Worm (Caenorhabditis elegans) whole organism, young adult: ENCODE results near the gene ify-1.

Experiments used
- B0336.3 ChIP-seq: fragments of 200-800 bp; sonication (Bioruptor generic); IDR thresholded peaks from 2 replicates; pipeline ENCODE4 v1.3.6; 2022; ENCODE audit warnings: missing genetic modification characterization, missing compliant biosample characterization
- C06A6.2 ChIP-seq: fragments of 200-800 bp; sonication (Bioruptor generic); conservative IDR thresholded peaks from 2 replicates; pipeline ENCODE4 v1.3.6; 2022; ENCODE audit warnings: missing genetic modification characterization, missing compliant biosample characterization
- F23B12.7 ChIP-seq: sonication (generic microtip); optimal IDR thresholded peaks from 2 replicates; lab custom pipeline; 2017; ENCODE audit warnings: missing genetic modification characterization, mild to moderate bottlenecking, missing compliant biosample characterization, antibody characterized with exemption, moderate library complexity; ENCODE audit not compliant: insufficient read depth
- F57C9.4 ChIP-seq: sonication (generic microtip); optimal IDR thresholded peaks from 2 replicates; lab custom pipeline; 2017; ENCODE audit warnings: mild to moderate bottlenecking, missing genetic modification characterization, missing compliant biosample characterization
- T07F8.4 ChIP-seq: sonication (generic microtip); optimal IDR thresholded peaks from 2 replicates; lab custom pipeline; 2016; ENCODE audit warnings: mild to moderate bottlenecking, missing genetic modification characterization, moderate library complexity, missing compliant biosample characterization
- aptf-2 ChIP-seq: fragments of 200-800 bp; sonication (Bioruptor generic); conservative IDR thresholded peaks from 2 replicates; pipeline ENCODE4 v1.3.6; 2022; ENCODE audit warnings: missing genetic modification reagents, missing genetic modification characterization, missing compliant biosample characterization
- attf-5 ChIP-seq: fragments of 200-800 bp; sonication (Bioruptor generic); optimal IDR thresholded peaks from 2 replicates; lab custom pipeline; 2018; ENCODE audit warnings: mild to moderate bottlenecking, missing genetic modification characterization, missing compliant biosample characterization
- bed-1 ChIP-seq: fragments of 200-800 bp; sonication (Bioruptor generic); IDR thresholded peaks from 2 replicates; pipeline ENCODE4 v1.3.6; 2022; ENCODE audit warnings: missing genetic modification reagents, missing genetic modification characterization, missing compliant biosample characterization
- bed-2 ChIP-seq: fragments of 200-800 bp; sonication (Bioruptor generic); IDR thresholded peaks from 2 replicates; pipeline ENCODE4 v1.3.6; 2022; ENCODE audit warnings: missing genetic modification reagents, missing genetic modification characterization, missing compliant biosample characterization
- ceh-100 ChIP-seq: fragments of 200-800 bp; sonication (Bioruptor generic); IDR thresholded peaks from 2 replicates; pipeline ENCODE4 v1.3.6; 2022; ENCODE audit warnings: missing genetic modification reagents, missing genetic modification characterization, missing compliant biosample characterization
- dpff-1 ChIP-seq: sonication (generic microtip); optimal IDR thresholded peaks from 2 replicates; lab custom pipeline; 2017; ENCODE audit warnings: mild to moderate bottlenecking, missing genetic modification characterization, missing compliant biosample characterization
- efl-1 ChIP-seq: fragments of 150-350 bp; optimal IDR thresholded peaks from 2 replicates; lab custom pipeline; 2014; ENCODE audit warnings: missing biosample characterization, missing genetic modification reagents, missing genetic modification characterization
- egl-18 ChIP-seq: fragments of 200-800 bp; sonication (Bioruptor generic); IDR thresholded peaks from 2 replicates; pipeline ENCODE4 v1.3.6; 2022; ENCODE audit warnings: missing genetic modification reagents, missing genetic modification characterization, missing compliant biosample characterization
- fkh-3 ChIP-seq: sonication (generic microtip); optimal IDR thresholded peaks from 2 replicates; lab custom pipeline; 2016; ENCODE audit warnings: mild to moderate bottlenecking, missing genetic modification characterization, missing compliant biosample characterization
- hsf-1 ChIP-seq: fragments of 200-800 bp; sonication (Bioruptor generic); IDR thresholded peaks from 2 replicates; pipeline ENCODE4 v1.3.6; 2022; ENCODE audit warnings: missing genetic modification reagents, missing genetic modification characterization, missing compliant biosample characterization
- let-607 ChIP-seq, 2 experiments: fragments of 200-800 bp in 1 of 2; sonication (Bioruptor generic) in 1 of 2; sonication (generic microtip) in 1 of 2; optimal IDR thresholded peaks; 2 replicates each; lab custom pipeline; 2016 to 2018; ENCODE audit warnings: mild to moderate bottlenecking in 2 of 2, missing compliant biosample characterization in 2 of 2, missing genetic modification characterization in 2 of 2, moderate library complexity in 2 of 2, missing genotype in 1 of 2
- lin-26 ChIP-seq: fragments of 200-800 bp; sonication (Bioruptor generic); IDR thresholded peaks from 2 replicates; pipeline ENCODE4 v1.3.6; 2022; ENCODE audit warnings: missing genetic modification reagents, missing genetic modification characterization, missing compliant biosample characterization
- lin-54 ChIP-seq: fragments of 200-800 bp; sonication (Bioruptor generic); optimal IDR thresholded peaks from 2 replicates; lab custom pipeline; 2018; ENCODE audit warnings: mild to moderate bottlenecking, missing genetic modification characterization, missing compliant biosample characterization
- lir-1 ChIP-seq: fragments of 200-800 bp; sonication (Bioruptor generic); conservative IDR thresholded peaks from 2 replicates; pipeline ENCODE4 v1.3.6; 2022; ENCODE audit warnings: missing genetic modification reagents, missing genetic modification characterization, missing compliant biosample characterization
- lsl-1 ChIP-seq: fragments of 200-800 bp; sonication (Bioruptor generic); optimal IDR thresholded peaks from 2 replicates; lab custom pipeline; 2018; ENCODE audit warnings: mild to moderate bottlenecking, missing genetic modification characterization, moderate library complexity, missing compliant biosample characterization
- madf-6 ChIP-seq: fragments of 200-800 bp; sonication (Bioruptor generic); IDR thresholded peaks from 2 replicates; pipeline ENCODE4 v1.3.6; 2022; ENCODE audit warnings: missing genetic modification reagents, missing genetic modification characterization, missing compliant biosample characterization
- madf-8 ChIP-seq: fragments of 200-800 bp; sonication (Bioruptor generic); conservative IDR thresholded peaks from 2 replicates; pipeline ENCODE4 v1.3.6; 2022; ENCODE audit warnings: missing genetic modification reagents, missing genetic modification characterization, missing compliant biosample characterization
- mcd-1 ChIP-seq: fragments of 200-800 bp; sonication (Bioruptor generic); IDR thresholded peaks from 2 replicates; pipeline ENCODE4 v1.3.6; 2022; ENCODE audit warnings: missing genetic modification reagents, missing genetic modification characterization, missing compliant biosample characterization
- mel-28 ChIP-seq: sonication (generic microtip); optimal IDR thresholded peaks from 2 replicates; lab custom pipeline; 2016; ENCODE audit warnings: borderline replicate concordance, mild to moderate bottlenecking, missing genetic modification characterization, missing compliant biosample characterization
- nfya-1 ChIP-seq: sonication (generic microtip); optimal IDR thresholded peaks from 2 replicates; lab custom pipeline; 2017; ENCODE audit warnings: antibody characterized with exemption, missing compliant biosample characterization, missing genetic modification characterization, borderline replicate concordance; ENCODE audit not compliant: insufficient read depth
- nfya-2 ChIP-seq: fragments of 200-800 bp; sonication (Bioruptor generic); IDR thresholded peaks from 2 replicates; pipeline ENCODE4 v1.3.6; 2022; ENCODE audit warnings: missing genetic modification reagents, missing genetic modification characterization, missing compliant biosample characterization
- nfyb-1 ChIP-seq: fragments of 200-800 bp; sonication (Bioruptor generic); IDR thresholded peaks from 2 replicates; pipeline ENCODE4 v1.3.6; 2022; ENCODE audit warnings: missing genetic modification reagents, missing genetic modification characterization, missing compliant biosample characterization
- nhr-120 ChIP-seq: fragments of 200-800 bp; sonication (Bioruptor generic); IDR thresholded peaks from 2 replicates; pipeline ENCODE4 v1.3.6; 2022; ENCODE audit warnings: missing genetic modification characterization, missing compliant biosample characterization
- nhr-179 ChIP-seq: sonication (generic microtip); optimal IDR thresholded peaks from 2 replicates; lab custom pipeline; 2016; ENCODE audit warnings: mild to moderate bottlenecking, missing genetic modification characterization, missing compliant biosample characterization
- nhr-80 ChIP-seq: sonication (generic microtip); optimal IDR thresholded peaks from 2 replicates; lab custom pipeline; 2016; ENCODE audit warnings: missing genetic modification characterization, missing compliant biosample characterization
- nhr-90 ChIP-seq: sonication (generic microtip); optimal IDR thresholded peaks from 2 replicates; lab custom pipeline; 2016; ENCODE audit warnings: missing genotype, mild to moderate bottlenecking, missing genetic modification characterization, missing compliant biosample characterization
- repo-1 ChIP-seq: sonication (generic microtip); optimal IDR thresholded peaks from 2 replicates; lab custom pipeline; 2017; ENCODE audit warnings: mild to moderate bottlenecking, missing genetic modification characterization, missing compliant biosample characterization
- sea-2 ChIP-seq: fragments of 200-800 bp; sonication (Bioruptor generic); IDR thresholded peaks from 2 replicates; pipeline ENCODE4 v1.3.6; 2022; ENCODE audit warnings: missing genetic modification characterization, missing compliant biosample characterization
- snpc-1.1 ChIP-seq: sonication (generic microtip); optimal IDR thresholded peaks from 2 replicates; lab custom pipeline; 2017; ENCODE audit warnings: missing genetic modification characterization, mild to moderate bottlenecking, missing compliant biosample characterization, antibody characterized with exemption, moderate library complexity, missing genotype, missing genetic modification reagents; ENCODE audit not compliant: insufficient read depth
- snpc-4 ChIP-seq, 5 experiments: fragments of 150-350 bp in 1 of 5; sonication (generic microtip) in 4 of 5; optimal IDR thresholded peaks; 2 replicates each; lab custom pipeline; 2014 to 2018; ENCODE audit warnings: missing genetic modification characterization in 5 of 5, missing biosample characterization in 3 of 5, antibody characterized with exemption in 2 of 5, mild to moderate bottlenecking in 2 of 5, missing compliant biosample characterization in 2 of 5, missing genotype in 2 of 5, moderate library complexity in 2 of 5, missing genetic modification reagents in 1 of 5
- tbp1 ChIP-seq: fragments of 200-800 bp; sonication (Bioruptor generic); optimal IDR thresholded peaks from 2 replicates; lab custom pipeline; 2018; ENCODE audit warnings: mild to moderate bottlenecking, missing genetic modification characterization, missing compliant biosample characterization
- unc-62 ChIP-seq: fragments of 150-350 bp; optimal IDR thresholded peaks from 2 replicates; lab custom pipeline; 2014; ENCODE audit warnings: missing biosample characterization, missing genetic modification reagents, missing genetic modification characterization
- ztf-18 ChIP-seq: sonication (generic microtip); optimal IDR thresholded peaks from 2 replicates; lab custom pipeline; 2016; ENCODE audit warnings: missing genotype, mild to moderate bottlenecking, missing genetic modification characterization, missing compliant biosample characterization
- ztf-22 ChIP-seq: fragments of 200-800 bp; sonication (Bioruptor generic); optimal IDR thresholded peaks from 2 replicates; lab custom pipeline; 2018; ENCODE audit warnings: mild to moderate bottlenecking, missing genetic modification characterization, moderate library complexity, missing compliant biosample characterization
- ztf-25 ChIP-seq: fragments of 200-800 bp; sonication (Bioruptor generic); IDR thresholded peaks from 2 replicates; pipeline ENCODE4 v1.3.6; 2022; ENCODE audit warnings: missing genetic modification reagents, missing genetic modification characterization, missing compliant biosample characterization
- ztf-26 ChIP-seq: sonication (generic microtip); optimal IDR thresholded peaks from 2 replicates; lab custom pipeline; 2017; ENCODE audit warnings: missing genetic modification characterization, missing compliant biosample characterization

ify-1 gene

DNA sequence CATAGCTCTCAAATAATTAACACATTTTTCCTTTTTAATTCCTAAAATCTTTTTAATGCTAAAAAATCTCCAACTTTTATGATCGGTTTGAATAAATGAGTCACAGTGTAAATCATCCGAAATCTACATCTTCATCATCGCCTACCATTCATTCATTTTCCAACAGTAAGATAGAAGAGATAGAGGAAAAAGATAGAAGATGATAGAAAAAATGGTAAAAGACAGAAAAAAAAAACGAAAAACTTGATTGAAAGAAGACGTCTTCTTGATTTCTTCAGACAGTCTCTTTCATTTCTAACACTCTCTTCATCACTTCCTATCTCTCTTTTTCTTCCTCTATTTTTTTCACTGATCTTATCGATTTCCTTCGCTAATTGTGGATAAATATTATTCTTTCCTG lies 48.2 kb upstream of the ify-1 start:
- TF ChIP-seq fkh-3, result no peak
- TF ChIP-seq efl-1 (GFP tag; lab: Kevin White, UChicago), result no peak
- no peak for TF ChIP-seq mel-28 (tag; lab: Kevin White, UChicago)
- TF ChIP-seq bed-1 (GFP tag; lab: Robert Waterston, UW), result no peak
- TF ChIP-seq ztf-25 (GFP tag; lab: Robert Waterston, UW), result no peak
- TF ChIP-seq ceh-100 (GFP tag; lab: Robert Waterston, UW), result no peak
- no peak for TF ChIP-seq dpff-1 (tag; lab: Kevin White, UChicago)
- no peak for TF ChIP-seq nfya-2 (GFP tag; lab: Robert Waterston, UW)
- no peak for TF ChIP-seq F23B12.7 (tag; lab: Kevin White, UChicago)
- no peak for TF ChIP-seq nhr-80
- TF ChIP-seq unc-62 (GFP tag; lab: Kevin White, UChicago), result no peak
- no peak for TF ChIP-seq attf-5 (GFP tag; lab: Kevin White, UChicago)
- no peak for TF ChIP-seq F57C9.4 (tag; lab: Kevin White, UChicago)
- TF ChIP-seq lin-54 (GFP tag; lab: Kevin White, UChicago), result no peak
- TF ChIP-seq bed-2, result no peak
- TF ChIP-seq, all 124 proteins: peak for 0

DNA sequence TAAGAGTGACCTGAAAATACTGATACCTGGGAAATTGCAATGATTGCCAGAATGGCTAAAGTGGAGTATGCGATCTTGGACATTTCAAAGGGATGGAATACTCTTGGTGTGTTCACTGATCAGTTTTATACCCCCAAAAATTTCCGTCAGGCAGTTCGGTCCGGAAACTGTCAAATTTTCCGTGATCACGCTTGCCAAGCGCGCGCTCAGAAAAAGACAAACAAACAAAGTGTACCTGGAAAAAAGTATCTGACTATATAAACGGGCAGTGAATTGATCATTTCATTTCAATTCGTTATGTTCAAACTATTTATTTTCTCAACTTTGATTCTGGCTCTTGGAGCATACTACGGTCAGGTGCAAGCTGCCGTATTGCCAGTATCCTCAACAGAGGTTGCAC lies 46.7 kb upstream of the ify-1 start, which contains the start of the genes idpb-3 and idpb-1:
Gene idpb-3, minus strand, starts transcription at position 101 of the 400 bp plus-strand sequence.
Gene idpb-1, plus strand, starts transcription at position 284 of the 400 bp plus-strand sequence.
- TF ChIP-seq tbp1 (GFP tag; lab: Kevin White, UChicago) (no peak), snpc-4 (GFP tag; optimal IDR thresholded peaks at IDR 0.05; lab: Kevin White, UChicago) (no peak), snpc-4 (tag; optimal IDR thresholded peaks at IDR 0.05; lab: Kevin White, UChicago) (no peak), ztf-22 (GFP tag; lab: Kevin White, UChicago) (no peak), ztf-18 (no peak), sea-2 (no peak), repo-1 (tag; lab: Kevin White, UChicago) (no peak), nhr-120 (GFP tag; lab: Robert Waterston, UW) (no peak), lir-1 (GFP tag; lab: Robert Waterston, UW) (no peak), nfyb-1 (GFP tag; lab: Robert Waterston, UW) (no peak), snpc-1.1 (tag; lab: Kevin White, UChicago) (no peak), lsl-1 (GFP tag; lab: Kevin White, UChicago) (no peak)
- TF ChIP-seq, all 124 proteins: peak for 0

DNA sequence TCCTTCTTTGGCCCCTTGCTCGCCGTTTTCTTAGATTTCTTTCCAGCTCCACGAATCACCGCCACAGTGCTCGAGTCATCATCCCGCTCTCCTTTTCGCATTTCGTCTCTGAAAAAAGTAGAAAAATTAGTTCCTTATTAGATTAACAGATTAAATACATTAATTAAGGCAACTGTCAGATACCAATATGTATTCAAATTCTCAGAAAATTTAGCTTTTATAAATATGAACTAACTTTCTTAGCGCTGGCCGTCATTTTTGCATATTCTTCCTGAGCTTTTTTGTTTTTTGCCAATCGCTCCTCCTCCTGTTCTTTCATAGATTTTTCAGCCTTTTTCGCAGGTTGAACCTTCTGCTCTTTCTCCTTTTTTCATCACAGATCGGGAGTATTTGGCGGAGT lies 44.7 kb upstream of the ify-1 start, which contains the start of gene C04G6.6:
Gene C04G6.6, minus strand, starts transcription at position 101 of the 400 bp plus-strand sequence.
- no peak for TF ChIP-seq madf-8 (GFP tag; lab: Robert Waterston, UW)
- no peak for TF ChIP-seq madf-6
- TF ChIP-seq nhr-179 (tag; lab: Kevin White, UChicago), result no peak
- no peak for TF ChIP-seq bed-1 (GFP tag; lab: Robert Waterston, UW)

DNA sequence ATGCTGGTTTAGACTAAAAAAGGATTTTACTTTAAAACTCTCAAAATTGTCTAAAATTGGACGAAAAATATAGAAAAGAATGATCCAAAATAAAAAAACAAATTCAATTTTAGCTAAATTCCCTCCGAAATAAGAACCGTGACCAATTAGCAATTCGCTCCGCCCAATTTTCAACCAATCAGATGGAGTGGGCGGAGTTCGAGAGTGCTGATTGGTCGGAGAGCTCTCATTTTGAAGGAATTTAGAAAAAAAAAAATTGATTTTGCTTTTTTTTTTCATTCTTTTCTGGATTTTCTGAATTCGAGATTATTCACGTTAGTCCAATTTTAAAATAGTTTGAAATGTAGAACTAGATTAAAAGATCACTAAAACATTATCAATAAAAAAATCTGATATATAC lies 44.1 kb upstream of the ify-1 start:
- no peak for TF ChIP-seq egl-18 (GFP tag; lab: Robert Waterston, UW)
- no peak for TF ChIP-seq nhr-90 (tag; lab: Kevin White, UChicago)
- no peak for TF ChIP-seq attf-5 (GFP tag; lab: Kevin White, UChicago)
- no peak for TF ChIP-seq dpff-1 (tag; lab: Kevin White, UChicago)
- TF ChIP-seq T07F8.4, result no peak
- no peak for TF ChIP-seq nfya-1
- TF ChIP-seq lin-54 (GFP tag; lab: Kevin White, UChicago), result no peak
- no peak for TF ChIP-seq ztf-26 (tag; lab: Kevin White, UChicago)
- TF ChIP-seq aptf-2, result no peak
- no peak for TF ChIP-seq hsf-1 (GFP tag; lab: Robert Waterston, UW)
- no peak for TF ChIP-seq C06A6.2 (GFP tag; lab: Robert Waterston, UW)
- TF ChIP-seq lin-26 (GFP tag; lab: Robert Waterston, UW), result no peak
- no peak for TF ChIP-seq B0336.3 (GFP tag; lab: Robert Waterston, UW)
- TF ChIP-seq mcd-1 (GFP tag; lab: Robert Waterston, UW), result no peak
- no peak for TF ChIP-seq tbp1 (GFP tag; lab: Kevin White, UChicago)
- TF ChIP-seq let-607 (tag; optimal IDR thresholded peaks at IDR 0.05; lab: Kevin White, UChicago), result no peak
